Fruit fly (Drosophila melanogaster): ENCODE data around the gene mmy.

The mmy gene

dm6 chr2L:6474298-6474697, 594 bp upstream of the mmy start:
- TF ChIP-seq CG7101 (tag; optimal IDR thresholded peaks at IDR 0.05) = no peak
- TF ChIP-seq CG11617 (GFP tag; optimal IDR thresholded peaks at IDR 0.05) = no peak
- no peak for TF ChIP-seq CG33017 (tag; optimal IDR thresholded peaks at IDR 0.05)
- TF ChIP-seq CG12768 (GFP tag; optimal IDR thresholded peaks at IDR 0.05) = no peak
- no peak for TF ChIP-seq Hr96 (GFP tag; optimal IDR thresholded peaks at IDR 0.05)
- TF ChIP-seq kay (GFP tag; ENCODE audit: borderline replicate concordance) = no peak
- no peak for TF ChIP-seq tj (GFP tag; optimal IDR thresholded peaks at IDR 0.05)
- no peak for TF ChIP-seq toe (GFP tag; optimal IDR thresholded peaks at IDR 0.05)
- no peak for TF ChIP-seq CG14711 (tag; optimal IDR thresholded peaks at IDR 0.05)
- TF ChIP-seq ovo (GFP tag; optimal IDR thresholded peaks at IDR 0.05) = no peak
- no peak for TF ChIP-seq cic (GFP tag; optimal IDR thresholded peaks at IDR 0.05)
- no peak for TF ChIP-seq bab1 (GFP tag; optimal IDR thresholded peaks at IDR 0.05)
- TF ChIP-seq CG5204 (GFP tag; optimal IDR thresholded peaks at IDR 0.05) = no peak
- no peak for TF ChIP-seq Mnt (GFP tag; optimal IDR thresholded peaks at IDR 0.05)
- no peak for TF ChIP-seq CG1620 (GFP tag; optimal IDR thresholded peaks at IDR 0.05)
- no peak for TF ChIP-seq pad (GFP tag; optimal IDR thresholded peaks at IDR 0.05)
- TF ChIP-seq Crg-1 (GFP tag; optimal IDR thresholded peaks at IDR 0.05) = no peak
- TF ChIP-seq Clk (GFP tag; optimal IDR thresholded peaks at IDR 0.05) = no peak
- no peak for TF ChIP-seq CG7045 (GFP tag; optimal IDR thresholded peaks at IDR 0.05)

DNA sequence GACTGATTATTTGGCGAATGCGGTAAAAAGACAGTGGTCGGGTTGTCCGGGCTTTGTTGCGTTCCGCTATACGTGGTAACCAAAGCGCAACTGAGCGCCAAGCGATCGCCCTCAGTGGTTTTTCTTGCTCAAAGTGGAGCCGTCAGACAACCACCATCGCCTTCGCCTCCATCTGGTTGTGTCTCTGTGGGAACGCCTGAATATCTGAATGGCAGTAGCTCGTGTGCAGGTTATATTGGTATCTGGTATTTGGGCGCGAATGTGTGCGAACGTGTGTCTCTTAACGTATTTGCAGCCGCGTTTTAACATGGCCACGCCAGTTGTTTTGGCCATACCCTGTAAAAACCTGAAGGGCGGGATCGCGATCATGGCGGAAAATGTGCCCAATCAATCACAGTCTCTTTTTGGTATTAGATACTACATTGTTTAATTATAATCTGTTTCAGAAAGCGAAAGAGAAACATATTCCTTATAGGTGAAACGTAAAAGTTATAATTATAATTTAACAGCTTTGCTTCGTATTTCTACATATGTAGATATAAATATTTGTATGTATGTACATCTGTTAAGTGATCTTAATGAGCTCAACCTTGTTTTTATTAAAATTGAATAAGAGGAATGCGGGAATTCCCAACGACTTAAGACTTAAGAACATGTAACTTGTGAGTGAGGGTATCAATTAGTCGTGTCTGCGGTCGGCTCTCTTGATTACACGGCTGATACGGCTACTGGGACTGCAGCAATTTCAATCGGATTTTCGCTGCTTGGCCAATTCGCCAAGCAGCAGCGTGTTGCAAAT, 1.5 kb downstream of the mmy start:
- no peak for TF ChIP-seq Hr96 (GFP tag; optimal IDR thresholded peaks at IDR 0.05)
- no peak for TF ChIP-seq CG14711 (tag; optimal IDR thresholded peaks at IDR 0.05)
- no peak for TF ChIP-seq tj (GFP tag; optimal IDR thresholded peaks at IDR 0.05)
- TF ChIP-seq ovo (GFP tag; optimal IDR thresholded peaks at IDR 0.05) = no peak
- no peak for TF ChIP-seq kay (GFP tag; ENCODE audit: borderline replicate concordance)
- TF ChIP-seq CG11617 (GFP tag; optimal IDR thresholded peaks at IDR 0.05) = peak; percentile 26
- TF ChIP-seq pad (GFP tag; optimal IDR thresholded peaks at IDR 0.05) = no peak
- TF ChIP-seq Clk (GFP tag; optimal IDR thresholded peaks at IDR 0.05) = no peak
- no peak for TF ChIP-seq cnc (optimal IDR thresholded peaks at IDR 0.05)
- TF ChIP-seq cic (GFP tag; optimal IDR thresholded peaks at IDR 0.05) = peak; percentile 82
- no peak for TF ChIP-seq bab1 (GFP tag; optimal IDR thresholded peaks at IDR 0.05)
- TF ChIP-seq CG5204 (GFP tag; optimal IDR thresholded peaks at IDR 0.05) = no peak
- TF ChIP-seq Mnt (GFP tag; optimal IDR thresholded peaks at IDR 0.05) = peak; percentile 62
- TF ChIP-seq CG7101 (tag; optimal IDR thresholded peaks at IDR 0.05) = no peak
- TF ChIP-seq CG33017 (tag; optimal IDR thresholded peaks at IDR 0.05) = peak; percentile 30
- peak; percentile 6 for TF ChIP-seq toe (GFP tag; optimal IDR thresholded peaks at IDR 0.05)
- no peak for TF ChIP-seq CG12768 (GFP tag; optimal IDR thresholded peaks at IDR 0.05)
- peak; percentile 38 for TF ChIP-seq CG7045 (GFP tag; optimal IDR thresholded peaks at IDR 0.05)
- no peak for TF ChIP-seq Crg-1 (GFP tag; optimal IDR thresholded peaks at IDR 0.05)
- TF ChIP-seq CG1620 (GFP tag; optimal IDR thresholded peaks at IDR 0.05) = no peak

- TF ChIP-seq CG11617 (GFP tag; optimal IDR thresholded peaks at IDR 0.05) = no peak
- no peak for TF ChIP-seq ovo (GFP tag; optimal IDR thresholded peaks at IDR 0.05)
- no peak for TF ChIP-seq Hr96 (GFP tag; optimal IDR thresholded peaks at IDR 0.05)
- no peak for TF ChIP-seq cic (GFP tag; optimal IDR thresholded peaks at IDR 0.05)
- TF ChIP-seq Mnt (GFP tag; optimal IDR thresholded peaks at IDR 0.05) = no peak
- TF ChIP-seq CG5204 (GFP tag; optimal IDR thresholded peaks at IDR 0.05) = no peak
- TF ChIP-seq tj (GFP tag; optimal IDR thresholded peaks at IDR 0.05) = no peak
- TF ChIP-seq Clk (GFP tag; optimal IDR thresholded peaks at IDR 0.05) = no peak
These were observed 3.5 kb downstream of the mmy start for dm6 chr2L:6470100-6470644.

- TF ChIP-seq bab1 (GFP tag; optimal IDR thresholded peaks at IDR 0.05) (peak; percentile 64), tj (GFP tag; optimal IDR thresholded peaks at IDR 0.05) (no peak), ovo (GFP tag; optimal IDR thresholded peaks at IDR 0.05) (no peak), CG33017 (tag; optimal IDR thresholded peaks at IDR 0.05) (no peak), CG12768 (GFP tag; optimal IDR thresholded peaks at IDR 0.05) (no peak), CG7101 (tag; optimal IDR thresholded peaks at IDR 0.05) (peak; percentile 37), CG7045 (GFP tag; optimal IDR thresholded peaks at IDR 0.05) (no peak)
These were observed 6.2 kb downstream of the mmy start, which contains the start of gene HemK1 for dm6 chr2L:6467509-6467908. Gene HemK1, minus strand, starts transcription at chr2L:6467698.

dm6 chr2L:6465497-6465896, 8.2 kb downstream of the mmy start, which contains the start of gene Rchy1:
Gene Rchy1, minus strand, starts transcription at chr2L:6465669.
- TF ChIP-seq CG1620 (GFP tag; optimal IDR thresholded peaks at IDR 0.05) (no peak), bab1 (GFP tag; optimal IDR thresholded peaks at IDR 0.05) (peak; percentile 53), cic (GFP tag; optimal IDR thresholded peaks at IDR 0.05) (peak; percentile 30)

- TF ChIP-seq toe (GFP tag; optimal IDR thresholded peaks at IDR 0.05) (no peak), CG33017 (tag; optimal IDR thresholded peaks at IDR 0.05) (no peak), CG12768 (GFP tag; optimal IDR thresholded peaks at IDR 0.05) (no peak), tj (GFP tag; optimal IDR thresholded peaks at IDR 0.05) (no peak), CG7045 (GFP tag; optimal IDR thresholded peaks at IDR 0.05) (no peak), CG1620 (GFP tag; optimal IDR thresholded peaks at IDR 0.05) (no peak), cnc (optimal IDR thresholded peaks at IDR 0.05) (no peak)
These were observed 8.9 kb downstream of the mmy start for dm6 chr2L:6464780-6465179.

Data from whole organism, adult.